Fruit fly (Drosophila melanogaster) whole organism, embryonic: ENCODE results near the gene CG46412.
A peak's percentile ranks its signal among the peaks of the same experiment; 100 is the strongest.

ENCODE experiments used
- CG10565 ChIP-seq: fragments of 200-800 bp; sonication (Bioruptor generic); optimal IDR thresholded peaks from 3 replicates; lab custom pipeline; 2016; ENCODE audit warnings: missing biosample characterization, mild to moderate bottlenecking, missing genetic modification characterization
- CG11560 ChIP-seq: fragments of 200-800 bp; sonication (Bioruptor generic); IDR thresholded peaks from 3 replicates; pipeline ENCODE4 v1.3.6; 2022; ENCODE audit warnings: missing biosample characterization, missing genetic modification characterization
- CG11723 ChIP-seq: fragments of 200-800 bp; sonication (Bioruptor generic); optimal IDR thresholded peaks from 2 replicates; lab custom pipeline; 2017; ENCODE audit warnings: missing biosample characterization, mild to moderate bottlenecking, missing genetic modification characterization
- CG14667 ChIP-seq: fragments of 200-800 bp; sonication (Bioruptor generic); IDR thresholded peaks from 2 replicates; pipeline ENCODE4 v1.3.6; 2022; ENCODE audit warnings: missing biosample characterization, missing genetic modification characterization
- CG14710 ChIP-seq: fragments of 200-800 bp; sonication (Bioruptor generic); optimal IDR thresholded peaks from 3 replicates; lab custom pipeline; 2019; ENCODE audit warnings: missing biosample characterization, mild to moderate bottlenecking, missing genetic modification characterization, moderate library complexity
- CG17359 ChIP-seq: fragments of 200-800 bp; sonication (Bioruptor generic); optimal IDR thresholded peaks from 3 replicates; lab custom pipeline; 2018; ENCODE audit warnings: missing biosample characterization, mild to moderate bottlenecking, missing genetic modification characterization, moderate library complexity
- CG1792 ChIP-seq: fragments of 200-800 bp; sonication (Bioruptor generic); optimal IDR thresholded peaks from 2 replicates; lab custom pipeline; 2016; ENCODE audit warnings: missing biosample characterization, missing genetic modification characterization
- CG2129 ChIP-seq: fragments of 200-800 bp; sonication (Bioruptor generic); IDR thresholded peaks from 2 replicates; pipeline ENCODE4 v1.3.6; 2022; ENCODE audit warnings: missing biosample characterization, missing genetic modification characterization; ENCODE audit not compliant: partially characterized antibody
- CG2712 ChIP-seq: fragments of 200-800 bp; optimal IDR thresholded peaks from 3 replicates; lab custom pipeline; 2019; ENCODE audit warnings: missing biosample characterization, mild to moderate bottlenecking, missing genetic modification characterization, moderate library complexity
- CG2875 ChIP-seq: fragments of 200-800 bp; sonication (Bioruptor generic); optimal IDR thresholded peaks from 2 replicates; lab custom pipeline; 2017; ENCODE audit warnings: missing biosample characterization, mild to moderate bottlenecking, missing genetic modification characterization, missing genetic modification reagents
- CG30403 ChIP-seq: fragments of 200-800 bp; sonication (Bioruptor generic); optimal IDR thresholded peaks from 3 replicates; lab custom pipeline; 2016; ENCODE audit warnings: missing biosample characterization, missing genetic modification characterization
- CG4360 ChIP-seq: fragments of 200-800 bp; sonication (Bioruptor generic); IDR thresholded peaks from 2 replicates; pipeline ENCODE4 v1.3.6; 2022; ENCODE audit warnings: missing biosample characterization, missing genetic modification characterization
- CG5180 ChIP-seq: fragments of 200-800 bp; sonication (Bioruptor generic); optimal IDR thresholded peaks from 3 replicates; lab custom pipeline; 2017; ENCODE audit warnings: missing biosample characterization, missing genetic modification characterization, mild to moderate bottlenecking, moderate library complexity, missing genetic modification reagents
- CG6272 ChIP-seq: fragments of 200-800 bp; sonication (Bioruptor generic); IDR thresholded peaks from 2 replicates; pipeline ENCODE4 v1.3.6; 2022; ENCODE audit warnings: missing biosample characterization, missing genetic modification characterization
- CG8089 ChIP-seq: fragments of 200-800 bp; sonication (Bioruptor generic); optimal IDR thresholded peaks from 3 replicates; lab custom pipeline; 2016; ENCODE audit warnings: missing biosample characterization, missing genetic modification characterization
- CG8281 ChIP-seq: fragments of 200-800 bp; sonication (Bioruptor generic); optimal IDR thresholded peaks from 2 replicates; lab custom pipeline; 2018; ENCODE audit warnings: missing biosample characterization, mild to moderate bottlenecking, missing genetic modification characterization, moderate library complexity
- CG8388 ChIP-seq: fragments of 200-800 bp; sonication (Bioruptor generic); optimal IDR thresholded peaks from 2 replicates; lab custom pipeline; 2019; ENCODE audit warnings: missing biosample characterization, mild to moderate bottlenecking, missing genetic modification characterization, moderate library complexity
- Chrac-16 ChIP-seq: fragments of 200-800 bp; sonication (Bioruptor generic); optimal IDR thresholded peaks from 3 replicates; lab custom pipeline; 2016; ENCODE audit warnings: missing biosample characterization, missing genetic modification characterization
- D19A ChIP-seq: fragments of 200-800 bp; optimal IDR thresholded peaks from 3 replicates; lab custom pipeline; 2019; ENCODE audit warnings: missing biosample characterization, mild to moderate bottlenecking, missing genetic modification characterization, moderate library complexity
- Dfd ChIP-seq, 2 experiments: fragments of >200 bp; optimal IDR thresholded peaks; 2 replicates each; lab custom pipeline; 2017; ENCODE audit warnings: missing biosample characterization in 2 of 2, missing genetic modification characterization in 2 of 2
- Doc3 ChIP-seq: fragments of 200-800 bp; sonication (Bioruptor generic); IDR thresholded peaks from 3 replicates; pipeline ENCODE4 v1.3.6; 2022; ENCODE audit warnings: missing biosample characterization, missing genetic modification characterization; ENCODE audit not compliant: partially characterized antibody
- E2f2 ChIP-seq: fragments of 200-800 bp; sonication (Bioruptor generic); IDR thresholded peaks from 2 replicates; pipeline ENCODE4 v1.3.6; 2022; ENCODE audit warnings: missing biosample characterization, missing genetic modification characterization
- Fer3 ChIP-seq: fragments of 200-800 bp; sonication (Bioruptor generic); optimal IDR thresholded peaks from 2 replicates; lab custom pipeline; 2018; ENCODE audit warnings: missing biosample characterization, mild to moderate bottlenecking, missing genetic modification characterization, moderate library complexity
- GATAe ChIP-seq: fragments of 200-800 bp; sonication (Bioruptor generic); conservative IDR thresholded peaks from 2 replicates; pipeline ENCODE4 v1.3.6; 2022; ENCODE audit warnings: missing biosample characterization, missing genetic modification characterization
- H15 ChIP-seq: fragments of 200-800 bp; sonication (Bioruptor generic); IDR thresholded peaks from 3 replicates; pipeline ENCODE4 v1.3.6; 2022; ENCODE audit warnings: missing biosample characterization, missing genetic modification characterization
- H2.0 ChIP-seq: fragments of 200-800 bp; sonication (Bioruptor generic); IDR thresholded peaks from 2 replicates; pipeline ENCODE4 v1.3.6; 2022; ENCODE audit warnings: missing biosample characterization, missing genetic modification characterization
- HLHmδ ChIP-seq: fragments of 200-800 bp; sonication (Bioruptor generic); optimal IDR thresholded peaks from 2 replicates; lab custom pipeline; 2018; ENCODE audit warnings: missing biosample characterization, mild to moderate bottlenecking, missing genetic modification characterization, moderate library complexity
- Hr78 ChIP-seq, 2 experiments: fragments of 200-800 bp in 1 of 2; fragments of >200 bp in 1 of 2; sonication (Bioruptor generic) in 1 of 2; optimal IDR thresholded peaks; 2 replicates each; lab custom pipeline; 2017 to 2019; ENCODE audit warnings: missing biosample characterization in 2 of 2, missing genetic modification characterization in 2 of 2, mild to moderate bottlenecking in 1 of 2, moderate library complexity in 1 of 2
- Oaz ChIP-seq: fragments of 200-800 bp; sonication (Bioruptor generic); IDR thresholded peaks from 2 replicates; pipeline ENCODE4 v1.3.6; 2022; ENCODE audit warnings: missing biosample characterization, missing genetic modification characterization
- Ravus ChIP-seq: fragments of 200-800 bp; sonication (Bioruptor generic); IDR thresholded peaks from 2 replicates; pipeline ENCODE4 v1.3.6; 2022; ENCODE audit warnings: missing biosample characterization, missing genetic modification characterization
- abd-A ChIP-seq: fragments of 200-800 bp; sonication (Bioruptor generic); optimal IDR thresholded peaks from 3 replicates; lab custom pipeline; 2019; ENCODE audit warnings: missing biosample characterization, mild to moderate bottlenecking, missing genetic modification characterization, moderate library complexity
- ash1 ChIP-seq: fragments of 200-800 bp; sonication (Bioruptor generic); optimal IDR thresholded peaks from 2 replicates; lab custom pipeline; 2018; ENCODE audit warnings: missing biosample characterization, mild to moderate bottlenecking, missing genetic modification characterization
- br ChIP-seq: fragments of >200 bp; optimal IDR thresholded peaks from 2 replicates; lab custom pipeline; 2017
- corto ChIP-seq: fragments of 200-800 bp; sonication (Bioruptor generic); optimal IDR thresholded peaks from 2 replicates; lab custom pipeline; 2016; ENCODE audit warnings: missing biosample characterization, mild to moderate bottlenecking, missing genetic modification characterization, moderate library complexity
- en ChIP-seq: fragments of 200-800 bp; sonication (Bioruptor generic); optimal IDR thresholded peaks from 2 replicates; lab custom pipeline; 2016; ENCODE audit warnings: missing biosample characterization, missing genetic modification characterization
- ewg ChIP-seq: fragments of 200-800 bp; sonication (Bioruptor generic); optimal IDR thresholded peaks from 3 replicates; lab custom pipeline; 2017; ENCODE audit warnings: mild to moderate bottlenecking, missing biosample characterization, missing genetic modification reagents, missing genetic modification characterization
- fd96Cb ChIP-seq: fragments of 200-800 bp; sonication (Bioruptor generic); optimal IDR thresholded peaks from 2 replicates; lab custom pipeline; 2018; ENCODE audit warnings: missing biosample characterization, mild to moderate bottlenecking, missing genetic modification characterization, moderate library complexity
- fu2 ChIP-seq: fragments of 200-800 bp; sonication (Bioruptor generic); optimal IDR thresholded peaks from 2 replicates; lab custom pipeline; 2016; ENCODE audit warnings: missing biosample characterization, missing genetic modification characterization
- gcm2 ChIP-seq: fragments of 200-800 bp; sonication (Bioruptor generic); optimal IDR thresholded peaks from 2 replicates; lab custom pipeline; 2016; ENCODE audit warnings: missing biosample characterization, missing genetic modification characterization
- gsb-n ChIP-seq: fragments of 200-800 bp; sonication (Bioruptor generic); optimal IDR thresholded peaks from 3 replicates; lab custom pipeline; 2018; ENCODE audit warnings: missing biosample characterization, mild to moderate bottlenecking, missing genetic modification characterization
- ham ChIP-seq: fragments of 200-800 bp; sonication (Bioruptor generic); IDR thresholded peaks from 2 replicates; pipeline ENCODE4 v1.3.6; 2022; ENCODE audit warnings: missing biosample characterization, missing genetic modification characterization
- lov ChIP-seq, 2 experiments: fragments of 200-800 bp in 1 of 2; fragments of >200 bp in 1 of 2; sonication (Bioruptor generic) in 1 of 2; IDR thresholded peaks in 1 of 2; optimal IDR thresholded peaks in 1 of 2; 2 replicates in 1 of 2; 3 replicates in 1 of 2; pipeline versions ENCODE4 v1.3.6 to Lab custom; 2017 to 2022; ENCODE audit warnings: missing biosample characterization in 1 of 2, missing genetic modification characterization in 1 of 2
- pnt ChIP-seq: fragments of 200-800 bp; sonication (Bioruptor generic); optimal IDR thresholded peaks from 3 replicates; lab custom pipeline; 2016; ENCODE audit warnings: missing biosample characterization, missing genetic modification characterization
- pum ChIP-seq: fragments of 200-800 bp; sonication (Bioruptor generic); optimal IDR thresholded peaks from 2 replicates; lab custom pipeline; 2016; ENCODE audit warnings: missing biosample characterization, missing genetic modification characterization
- rib ChIP-seq: fragments of 200-800 bp; sonication (Bioruptor generic); IDR thresholded peaks from 2 replicates; pipeline ENCODE4 v1.3.6; 2022; ENCODE audit warnings: missing biosample characterization, missing genetic modification characterization
- slp2 ChIP-seq: fragments of 200-800 bp; sonication (Bioruptor generic); optimal IDR thresholded peaks from 2 replicates; lab custom pipeline; 2016; ENCODE audit warnings: missing biosample characterization, missing genetic modification characterization
- sna ChIP-seq: fragments of 200-800 bp; sonication (Bioruptor generic); IDR thresholded peaks from 2 replicates; pipeline ENCODE4 v1.3.6; 2022; ENCODE audit warnings: missing biosample characterization, missing genetic modification characterization; ENCODE audit not compliant: partially characterized antibody
- sr ChIP-seq: fragments of 200-800 bp; sonication (Bioruptor generic); IDR thresholded peaks from 3 replicates; pipeline ENCODE4 v1.3.6; 2022; ENCODE audit warnings: missing biosample characterization, missing genetic modification characterization
- stwl ChIP-seq: fragments of 200-800 bp; sonication (Bioruptor generic); optimal IDR thresholded peaks from 3 replicates; lab custom pipeline; 2018; ENCODE audit warnings: missing biosample characterization, mild to moderate bottlenecking, missing genetic modification characterization, moderate library complexity

Gene CG46412

dm6 chr3L:11552996-11553671 is 10.7 kb downstream of the CG46412 start (continued):
- TF ChIP-seq CG8281 (tag; lab: Kevin White, UChicago) = no peak
- no peak for TF ChIP-seq br (lab: Kevin White, UChicago)
- no peak for TF ChIP-seq pum
- no peak for TF ChIP-seq CG1792 (GFP tag; lab: Kevin White, UChicago)
- no peak for TF ChIP-seq CG14667 (GFP tag; lab: Robert Waterston, UW)
- no peak for TF ChIP-seq Chrac-16
- no peak for TF ChIP-seq lov (optimal IDR thresholded peaks at IDR 0.05; lab: Kevin White, UChicago)
- TF ChIP-seq lov (GFP tag; IDR thresholded peaks at IDR 0.05; lab: Robert Waterston, UW) = peak; percentile 68; the same call in 1 of the 3 replicates
- TF ChIP-seq CG11723 (GFP tag; lab: Kevin White, UChicago) = no peak
- no peak for TF ChIP-seq H15
- TF ChIP-seq Oaz (GFP tag; lab: Robert Waterston, UW) = no peak
- TF ChIP-seq CG30403 (GFP tag; lab: Kevin White, UChicago) = no peak
- TF ChIP-seq CG17359 (tag; lab: Kevin White, UChicago) = peak; percentile 44
- peak; percentile 75 for TF ChIP-seq CG5180 (GFP tag; lab: Kevin White, UChicago)
- TF ChIP-seq Doc3 (GFP tag; lab: Robert Waterston, UW) = peak; percentile 72
- TF ChIP-seq E2f2 (GFP tag; lab: Robert Waterston, UW) = no peak
- peak; percentile 13 for TF ChIP-seq CG2875 (GFP tag; lab: Kevin White, UChicago)
- TF ChIP-seq HLHmδ = peak; percentile 15
- peak; percentile 34 for TF ChIP-seq CG2712 (tag; lab: Kevin White, UChicago)
- TF ChIP-seq stwl (tag; lab: Kevin White, UChicago) = peak; percentile 47
- TF ChIP-seq GATAe (GFP tag; lab: Robert Waterston, UW) = no peak
- TF ChIP-seq CG2129 (GFP tag; lab: Robert Waterston, UW) = peak; percentile 16; the same call in 1 of the 2 replicates
- no peak for TF ChIP-seq fd96Cb (tag; lab: Kevin White, UChicago)
- no peak for TF ChIP-seq CG10565 (GFP tag; lab: Kevin White, UChicago)
- TF ChIP-seq corto (GFP tag; lab: Kevin White, UChicago) = peak; percentile 70
- TF ChIP-seq en (GFP tag; lab: Kevin White, UChicago) = no peak
- TF ChIP-seq pnt (GFP tag; lab: Kevin White, UChicago) = no peak
- TF ChIP-seq CG6272 = no peak
- no peak for TF ChIP-seq CG8388 (GFP tag; lab: Kevin White, UChicago)
- peak; percentile 17 for TF ChIP-seq ash1 (GFP tag; lab: Kevin White, UChicago)
- TF ChIP-seq Ravus (GFP tag; lab: Robert Waterston, UW) = no peak
- TF ChIP-seq ham (GFP tag; lab: Robert Waterston, UW) = no peak
- no peak for TF ChIP-seq H2.0
- no peak for TF ChIP-seq D19A (tag; lab: Kevin White, UChicago)
- peak in 1 of 2 experiments; percentile 66 for TF ChIP-seq Hr78 (GFP tag; optimal IDR thresholded peaks at IDR 0.05; lab: Kevin White, UChicago)
- TF ChIP-seq slp2 = no peak
- TF ChIP-seq gsb-n (tag; lab: Kevin White, UChicago) = peak; percentile 14
- no peak for TF ChIP-seq Dfd (GFP tag; optimal IDR thresholded peaks at IDR 0.05; lab: Kevin White, UChicago)
- TF ChIP-seq CG4360 (GFP tag; lab: Robert Waterston, UW) = peak; percentile 98
- TF ChIP-seq rib = peak; percentile 82
- peak; percentile 82 for TF ChIP-seq sna (GFP tag; lab: Robert Waterston, UW)
- peak; percentile 60; the same call in 2 of the 3 replicates for TF ChIP-seq sr
- TF ChIP-seq fu2 (GFP tag; lab: Kevin White, UChicago) = no peak
- no peak for TF ChIP-seq Fer3
- TF ChIP-seq gcm2 = peak; percentile 26
- peak; percentile 4 for TF ChIP-seq CG8089 (GFP tag; lab: Kevin White, UChicago)
- peak; percentile 88 for TF ChIP-seq abd-A (tag; lab: Kevin White, UChicago)
- TF ChIP-seq CG14710 (tag; lab: Kevin White, UChicago) = peak; percentile 3
- no peak for TF ChIP-seq ewg (GFP tag; lab: Kevin White, UChicago)
- no peak for TF ChIP-seq CG11560 (tag; lab: Robert Waterston, UW)
